Fruit fly (Drosophila melanogaster): ENCODE data around the gene hec.

hec gene

DNA sequence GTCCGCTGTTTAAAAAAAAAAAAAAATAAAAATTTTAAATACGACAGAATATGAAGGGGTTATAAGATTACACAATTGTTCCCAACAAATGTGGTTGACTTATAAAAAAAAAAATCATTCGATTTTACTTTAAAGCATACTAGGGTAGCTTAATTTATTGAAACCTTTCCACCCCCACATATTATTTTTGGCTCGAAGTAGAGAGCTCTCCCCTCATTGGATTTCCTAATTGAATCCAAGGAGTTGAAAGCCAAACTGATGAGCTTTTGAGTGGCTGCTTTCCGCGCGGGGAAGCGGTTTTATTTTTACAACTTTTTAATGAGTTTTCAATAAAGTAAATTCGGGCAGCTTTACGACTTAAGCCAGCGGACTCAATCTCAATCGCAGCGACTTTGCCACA is 47.5 kb upstream of the hec start, which contains the start of gene CG15719:
TSS of gene CG15719 (minus strand) at position 101 of the 400 bp plus-strand sequence.
- TF ChIP-seq pum (GFP tag; optimal IDR thresholded peaks at IDR 0.05) (no peak), insv (GFP tag; optimal IDR thresholded peaks at IDR 0.05) (no peak), CG9817 (tag; optimal IDR thresholded peaks at IDR 0.05) (no peak), Sry-δ (GFP tag; optimal IDR thresholded peaks at IDR 0.05) (no peak), twi (tag; optimal IDR thresholded peaks at IDR 0.05) (no peak), CG43689 (GFP tag; IDR thresholded peaks at IDR 0.05) (no peak), Six4 (GFP tag; optimal IDR thresholded peaks at IDR 0.05) (no peak), ro (GFP tag; IDR thresholded peaks at IDR 0.05) (no peak), CG3163 (GFP tag; optimal IDR thresholded peaks at IDR 0.05) (no peak), sna (GFP tag; IDR thresholded peaks at IDR 0.05; ENCODE audit: partially characterized antibody) (no peak), stc (GFP tag; IDR thresholded peaks at IDR 0.05) (no peak), Stat92E (GFP tag; optimal IDR thresholded peaks at IDR 0.05) (no peak), sr (GFP tag; IDR thresholded peaks at IDR 0.05) (no peak)

DNA sequence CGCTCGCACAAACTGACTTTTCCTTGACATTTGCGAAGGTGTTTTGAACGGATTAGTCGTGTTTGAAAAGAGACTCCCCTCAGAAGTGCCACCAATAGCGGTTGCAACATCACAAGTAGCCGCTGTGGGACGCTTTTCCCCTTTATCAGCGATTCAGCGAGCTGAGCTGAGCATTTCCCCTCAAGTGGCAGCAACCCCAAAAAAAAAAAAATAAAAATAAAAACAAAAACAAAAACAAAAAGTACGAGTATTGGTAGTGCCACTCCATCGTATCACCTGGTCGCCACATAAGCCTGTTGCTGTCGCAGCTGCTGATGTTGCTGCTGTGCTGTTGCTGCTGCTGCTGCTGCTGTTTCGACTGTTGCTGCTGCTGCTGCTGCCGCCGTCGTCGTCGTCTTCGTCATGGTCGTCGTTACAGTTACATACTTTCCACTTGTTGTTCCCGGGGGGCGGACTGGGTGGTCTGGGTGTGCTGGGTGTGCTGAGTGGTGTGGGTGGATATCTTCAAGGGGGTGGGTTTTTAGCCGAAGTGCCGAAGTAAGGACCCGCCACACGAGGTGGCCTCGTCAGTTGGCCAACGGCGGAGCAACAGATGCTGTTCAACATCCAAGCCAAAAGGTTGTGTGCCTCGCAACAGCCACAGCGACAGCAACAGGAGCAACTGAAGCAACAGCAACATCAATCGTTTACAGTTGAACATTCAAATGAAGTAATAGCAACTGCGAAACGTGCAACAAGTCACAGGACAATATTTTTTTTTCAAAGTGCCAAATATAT is 31.0 kb upstream of the hec start, which contains the start of gene rsh:
TSS of gene rsh (plus strand) at position 591 of the 777 bp plus-strand sequence.
- TF ChIP-seq MTF-1 (GFP tag; optimal IDR thresholded peaks at IDR 0.05; ENCODE audit: borderline replicate concordance) (no peak), Deaf1 (tag; optimal IDR thresholded peaks at IDR 0.05) (peak; percentile 91), CG11504 (tag; optimal IDR thresholded peaks at IDR 0.05) (peak; percentile 30), CG10147 (GFP tag; optimal IDR thresholded peaks at IDR 0.05) (no peak), CG18262 (tag; optimal IDR thresholded peaks at IDR 0.05) (no peak), CG31388 (GFP tag; optimal IDR thresholded peaks at IDR 0.05) (no peak), Tbp (GFP tag; optimal IDR thresholded peaks at IDR 0.05) (no peak), CG4730 (GFP tag; IDR thresholded peaks at IDR 0.05) (no peak), twi (tag; optimal IDR thresholded peaks at IDR 0.05) (no peak), CG18599 (GFP tag; optimal IDR thresholded peaks at IDR 0.05) (peak; percentile 9), zfh2 (GFP tag; optimal IDR thresholded peaks at IDR 0.05) (no peak), CG2875 (GFP tag; optimal IDR thresholded peaks at IDR 0.05) (no peak), CG31224 (GFP tag; IDR thresholded peaks at IDR 0.05) (no peak), CG11093 (GFP tag; IDR thresholded peaks at IDR 0.05) (no peak), abd-A (tag; optimal IDR thresholded peaks at IDR 0.05) (peak; percentile 59), chm (GFP tag; IDR thresholded peaks at IDR 0.05) (no peak), vnd (GFP tag; IDR thresholded peaks at IDR 0.05; ENCODE audit: partially characterized antibody) (no peak), CG10431 (GFP tag; optimal IDR thresholded peaks at IDR 0.05) (no peak), Nf-YC (tag; optimal IDR thresholded peaks at IDR 0.05) (peak; percentile 58), usp (GFP tag; optimal IDR thresholded peaks at IDR 0.05) (no peak), dmrt99B (tag; optimal IDR thresholded peaks at IDR 0.05) (no peak), cwo (GFP tag; optimal IDR thresholded peaks at IDR 0.05) (no peak), insv (GFP tag; optimal IDR thresholded peaks at IDR 0.05) (no peak), Dek (tag; optimal IDR thresholded peaks at IDR 0.05) (no peak), Adf1 (GFP tag; IDR thresholded peaks at IDR 0.05) (peak; percentile 84), tio (GFP tag; optimal IDR thresholded peaks at IDR 0.05) (no peak), zen2 (GFP tag; IDR thresholded peaks at IDR 0.05; ENCODE audit: partially characterized antibody) (no peak), Bdp1 (GFP tag; optimal IDR thresholded peaks at IDR 0.05) (no peak), Stat92E (GFP tag; optimal IDR thresholded peaks at IDR 0.05) (no peak), CG11247 (GFP tag; IDR thresholded peaks at IDR 0.05) (no peak), Ets65A (GFP tag) (peak; percentile 16), HmgD (GFP tag; optimal IDR thresholded peaks at IDR 0.05) (no peak), Meics (GFP tag; optimal IDR thresholded peaks at IDR 0.05) (no peak), psq (GFP tag; optimal IDR thresholded peaks at IDR 0.05) (no peak), BEAF-32 (GFP tag; optimal IDR thresholded peaks at IDR 0.05) (no peak), scrt (GFP tag; optimal IDR thresholded peaks at IDR 0.05) (peak; percentile 98), YL-1 (GFP tag; optimal IDR thresholded peaks at IDR 0.05) (no peak), Elba2 (GFP tag; optimal IDR thresholded peaks at IDR 0.05) (no peak)

Data from whole organism, embryonic.